Worm (Caenorhabditis elegans) whole organism, midembryonic: ENCODE measurements around the gene F41G4.7.
"Not testable (repeated sequence)": the region's sequence is repeated elsewhere in the genome, so short reads cannot be mapped to it uniquely, and the experiment has no call there.

Experiments
- T22C8.4 ChIP-seq: fragments of 200-800 bp; sonication (Bioruptor generic); IDR thresholded peaks from 2 replicates; pipeline ENCODE4 v1.3.6; 2022; ENCODE audit warnings: missing genetic modification characterization, missing compliant biosample characterization
- cog-1 ChIP-seq: sonication (generic microtip); optimal IDR thresholded peaks from 2 replicates; lab custom pipeline; 2016; ENCODE audit warnings: missing genetic modification characterization, missing compliant biosample characterization
- flt-1 ChIP-seq: fragments of 200-800 bp; sonication (Bioruptor generic); IDR thresholded peaks from 2 replicates; pipeline ENCODE4 v1.3.6; 2022; ENCODE audit warnings: missing genetic modification characterization, missing compliant biosample characterization
- klf-2 ChIP-seq: fragments of 200-800 bp; sonication (Bioruptor generic); conservative IDR thresholded peaks from 2 replicates; pipeline ENCODE4 v1.3.6; 2022; ENCODE audit warnings: missing genetic modification reagents, missing genetic modification characterization, missing compliant biosample characterization
- med-1 ChIP-seq: sonication (generic microtip); optimal IDR thresholded peaks from 2 replicates; lab custom pipeline; 2017; ENCODE audit warnings: missing genetic modification characterization, mild to moderate bottlenecking, missing compliant biosample characterization, antibody characterized with exemption, missing genetic modification reagents; ENCODE audit not compliant: insufficient read depth
- ref-1 ChIP-seq: fragments of 200-800 bp; sonication (Bioruptor generic); conservative IDR thresholded peaks from 2 replicates; pipeline ENCODE4 v1.3.6; 2022; ENCODE audit warnings: missing genetic modification reagents, missing genetic modification characterization, missing compliant biosample characterization
- tab-1 ChIP-seq: fragments of 200-800 bp; sonication (Bioruptor generic); IDR thresholded peaks from 2 replicates; pipeline ENCODE4 v1.3.6; 2022; ENCODE audit warnings: missing genetic modification characterization, missing compliant biosample characterization
- ztf-23 ChIP-seq: fragments of 200-800 bp; sonication (Bioruptor generic); IDR thresholded peaks from 2 replicates; pipeline ENCODE4 v1.3.6; 2022; ENCODE audit warnings: missing genetic modification reagents, missing genetic modification characterization, missing compliant biosample characterization
- ztf-29 ChIP-seq: fragments of 200-800 bp; sonication (Bioruptor generic); IDR thresholded peaks from 2 replicates; pipeline ENCODE4 v1.3.6; 2022; ENCODE audit warnings: missing genetic modification reagents, missing genetic modification characterization, missing compliant biosample characterization

Gene F41G4.7

DNA sequence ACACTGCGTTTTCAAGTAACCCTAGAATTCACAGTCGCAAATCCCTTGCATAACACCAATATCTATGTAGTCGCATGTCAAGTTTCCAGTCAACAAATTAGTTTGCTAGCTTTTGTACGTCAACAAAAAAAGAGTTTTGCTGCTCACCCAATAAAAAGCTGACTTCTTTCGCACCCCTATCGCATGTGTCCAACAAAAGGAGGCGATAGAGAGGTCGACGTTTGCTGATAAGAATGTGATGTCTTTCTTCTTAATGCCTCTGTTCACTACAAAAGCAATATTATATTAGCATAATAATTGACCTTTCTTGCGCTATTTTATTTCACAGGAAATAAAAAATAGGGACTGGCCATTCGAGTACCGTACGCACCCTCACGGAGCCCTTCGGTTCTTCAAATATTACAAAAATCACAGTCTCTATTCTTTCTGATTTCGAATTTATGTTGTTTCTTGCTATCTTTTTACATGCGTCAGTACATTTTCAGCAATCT is 23.8 kb upstream of the F41G4.7 start, which contains the start of gene T20F7.3:
Gene T20F7.3 (plus strand): TSS at position 441 of the 491 bp plus-strand sequence.
- TF ChIP-seq flt-1, result no peak
- no peak for TF ChIP-seq klf-2 (GFP tag; lab: Robert Waterston, UW)
- TF ChIP-seq ztf-23, result no peak
- no peak for TF ChIP-seq ref-1 (GFP tag; lab: Robert Waterston, UW)
- no peak for TF ChIP-seq med-1 (GFP tag; lab: Kevin White, UChicago)
- no peak for TF ChIP-seq cog-1 (tag; lab: Kevin White, UChicago)
- no peak for TF ChIP-seq T22C8.4 (GFP tag; lab: Robert Waterston, UW)
- TF ChIP-seq ztf-29 (GFP tag; lab: Robert Waterston, UW), result no peak
- no peak for TF ChIP-seq tab-1 (GFP tag; lab: Robert Waterston, UW)

DNA sequence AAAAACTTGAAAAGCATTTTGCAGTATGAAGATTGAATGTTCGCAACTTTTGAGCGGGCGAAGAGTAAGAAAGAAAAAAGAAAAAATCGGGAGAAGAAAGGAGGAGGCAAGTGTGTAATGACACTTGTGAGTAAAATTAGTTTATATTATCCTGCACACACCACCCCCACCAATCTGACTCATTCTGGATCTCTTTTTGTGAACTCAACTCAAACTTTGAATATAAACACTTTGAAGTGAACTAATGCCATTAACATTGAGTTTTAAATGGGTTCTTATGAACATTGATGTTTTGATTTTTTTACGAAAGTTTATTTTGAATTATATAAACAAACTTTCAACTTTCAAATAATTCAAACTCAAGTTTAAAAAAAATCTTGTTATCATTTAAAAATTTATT is 8.7 kb upstream of the F41G4.7 start, which contains the start of gene F41G4.8:
Gene F41G4.8 (minus strand): TSS at position 101 of the 400 bp plus-strand sequence.
- no peak for TF ChIP-seq med-1 (GFP tag; lab: Kevin White, UChicago)
- no peak for TF ChIP-seq flt-1
- no peak for TF ChIP-seq ztf-29 (GFP tag; lab: Robert Waterston, UW)
- TF ChIP-seq cog-1 (tag; lab: Kevin White, UChicago), result no peak
- TF ChIP-seq tab-1 (GFP tag; lab: Robert Waterston, UW), result no peak
- no peak for TF ChIP-seq ztf-23
- TF ChIP-seq ref-1 (GFP tag; lab: Robert Waterston, UW), result no peak
- no peak for TF ChIP-seq T22C8.4 (GFP tag; lab: Robert Waterston, UW)
- no peak for TF ChIP-seq klf-2 (GFP tag; lab: Robert Waterston, UW)

DNA sequence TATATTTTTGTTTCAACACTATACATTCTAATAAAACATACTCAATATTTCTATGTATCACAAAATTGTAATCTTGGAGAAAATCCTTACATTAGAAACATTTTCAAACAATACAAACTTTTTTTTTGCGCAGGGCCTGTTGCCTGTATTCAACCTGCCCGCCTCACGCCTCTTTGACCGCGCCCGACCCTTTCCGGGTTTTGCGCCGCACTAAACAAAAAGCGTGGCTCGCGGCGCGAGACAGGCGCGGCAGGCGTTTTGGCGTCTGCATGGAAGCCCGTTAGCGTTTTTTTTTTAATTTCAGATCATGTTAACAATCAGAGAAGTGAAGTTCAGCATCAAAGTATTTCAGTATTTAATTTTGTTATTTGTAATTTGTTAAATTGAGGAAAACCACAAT is 6.7 kb upstream of the F41G4.7 start:
- TF ChIP-seq ref-1 (GFP tag; lab: Robert Waterston, UW) (no peak), cog-1 (tag; lab: Kevin White, UChicago) (no peak), flt-1 (no peak), med-1 (GFP tag; lab: Kevin White, UChicago) (no peak), ztf-23 (no peak)

DNA sequence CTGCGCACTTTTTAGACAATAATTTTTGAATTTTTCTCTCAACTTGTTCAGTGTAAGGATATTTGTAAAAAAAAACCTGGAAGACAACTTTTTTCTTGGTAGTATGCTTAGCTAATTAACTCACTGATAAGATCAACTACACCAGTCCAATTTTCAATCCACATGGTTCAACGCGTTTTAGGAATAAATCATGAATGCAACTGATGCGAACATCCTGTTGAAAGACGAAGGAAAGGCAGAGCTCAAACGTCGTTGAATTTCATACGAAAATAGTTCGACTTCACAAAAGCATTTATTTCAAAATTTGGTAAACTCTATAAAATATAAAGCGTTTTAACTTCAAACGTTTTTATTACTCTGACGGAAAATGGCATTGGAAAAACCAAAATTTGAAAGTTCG is 4.5 kb upstream of the F41G4.7 start, which contains the start of gene dyla-1:
Gene dyla-1 (plus strand): TSS at position 301 of the 400 bp plus-strand sequence.
- TF ChIP-seq flt-1 (no peak), ztf-23 (no peak), med-1 (GFP tag; lab: Kevin White, UChicago) (no peak), klf-2 (GFP tag; lab: Robert Waterston, UW) (no peak), tab-1 (GFP tag; lab: Robert Waterston, UW) (no peak), cog-1 (tag; lab: Kevin White, UChicago) (no peak), T22C8.4 (GFP tag; lab: Robert Waterston, UW) (no peak), ref-1 (GFP tag; lab: Robert Waterston, UW) (no peak), ztf-29 (GFP tag; lab: Robert Waterston, UW) (no peak)

DNA sequence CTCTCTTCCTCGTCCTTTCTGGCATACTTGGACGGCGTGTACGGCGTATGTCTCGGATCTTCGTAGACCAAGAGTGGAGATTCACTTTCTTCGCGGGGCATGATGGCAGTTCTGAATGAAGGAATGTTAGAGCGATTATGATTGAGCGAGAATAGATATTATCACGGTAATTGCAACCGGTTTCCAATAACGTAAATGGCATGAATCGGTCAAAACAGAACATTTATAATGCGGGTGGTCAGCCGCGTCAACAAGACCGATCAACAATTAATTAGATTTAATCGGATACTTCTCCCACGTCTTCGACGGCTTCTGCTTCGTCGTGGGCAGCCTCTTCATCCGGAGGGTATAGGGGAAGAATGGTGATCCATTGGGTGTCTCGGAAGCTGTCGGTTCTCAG is 1.5 kb downstream of the F41G4.7 start, which contains the start of gene F41G4.13:
Gene F41G4.13 (minus strand): TSS at position 101 of the 400 bp plus-strand sequence.
- TF ChIP-seq ztf-23; ref-1 (GFP tag; lab: Robert Waterston, UW); ztf-29 (GFP tag; lab: Robert Waterston, UW): not testable (repeated sequence)

DNA sequence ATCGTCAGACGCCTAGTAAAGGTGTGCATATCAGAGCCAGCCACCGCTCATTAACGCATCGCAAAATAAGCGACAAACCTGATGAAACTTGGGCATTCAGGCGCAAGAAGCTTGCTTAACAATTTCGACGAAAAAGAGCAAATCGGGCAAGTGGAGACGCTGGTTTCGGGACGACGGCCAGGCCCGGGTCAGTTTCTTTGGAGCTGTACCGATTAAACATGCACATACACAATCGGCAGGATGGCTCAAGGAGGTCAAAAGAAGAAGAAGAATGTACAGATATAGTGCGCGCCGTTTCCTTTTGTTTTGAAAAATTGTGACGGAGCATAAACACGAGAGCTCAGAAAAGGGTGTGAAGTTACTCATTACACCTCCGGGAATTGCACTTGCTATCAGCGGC is 9.7 kb downstream of the F41G4.7 start:
- TF ChIP-seq tab-1 (GFP tag; lab: Robert Waterston, UW) (no peak), T22C8.4 (GFP tag; lab: Robert Waterston, UW) (no peak), flt-1 (no peak), cog-1 (tag; lab: Kevin White, UChicago) (no peak), klf-2 (GFP tag; lab: Robert Waterston, UW) (no peak), ztf-29 (GFP tag; lab: Robert Waterston, UW) (no peak), ref-1 (GFP tag; lab: Robert Waterston, UW) (no peak)

DNA sequence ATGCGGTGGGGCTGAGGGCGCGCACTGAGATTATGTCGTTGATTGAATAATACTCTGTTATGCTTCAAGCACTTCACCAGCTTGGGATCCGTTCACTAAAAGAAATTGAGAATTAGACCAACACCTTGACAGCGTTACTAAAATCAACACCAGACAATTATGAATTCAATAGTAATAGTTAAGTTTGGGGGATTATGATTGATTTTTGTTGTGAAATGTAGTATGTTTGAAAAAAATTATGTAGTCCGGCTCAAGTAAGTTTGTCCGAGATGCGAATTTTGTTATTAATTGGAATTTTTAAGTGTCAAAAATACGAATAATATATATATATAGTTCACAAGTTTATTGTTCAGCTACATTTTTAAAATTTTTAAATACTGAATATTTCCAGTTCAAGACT is 10.8 kb downstream of the F41G4.7 start, which contains the start of gene sto-5:
Gene sto-5 (minus strand): TSS at position 101 of the 400 bp plus-strand sequence.
- TF ChIP-seq T22C8.4 (GFP tag; lab: Robert Waterston, UW) (no peak), ztf-29 (GFP tag; lab: Robert Waterston, UW) (no peak), ztf-23 (no peak), klf-2 (GFP tag; lab: Robert Waterston, UW) (no peak), ref-1 (GFP tag; lab: Robert Waterston, UW) (no peak), tab-1 (GFP tag; lab: Robert Waterston, UW) (no peak), cog-1 (tag; lab: Kevin White, UChicago) (no peak), med-1 (GFP tag; lab: Kevin White, UChicago) (no peak), flt-1 (no peak)

DNA sequence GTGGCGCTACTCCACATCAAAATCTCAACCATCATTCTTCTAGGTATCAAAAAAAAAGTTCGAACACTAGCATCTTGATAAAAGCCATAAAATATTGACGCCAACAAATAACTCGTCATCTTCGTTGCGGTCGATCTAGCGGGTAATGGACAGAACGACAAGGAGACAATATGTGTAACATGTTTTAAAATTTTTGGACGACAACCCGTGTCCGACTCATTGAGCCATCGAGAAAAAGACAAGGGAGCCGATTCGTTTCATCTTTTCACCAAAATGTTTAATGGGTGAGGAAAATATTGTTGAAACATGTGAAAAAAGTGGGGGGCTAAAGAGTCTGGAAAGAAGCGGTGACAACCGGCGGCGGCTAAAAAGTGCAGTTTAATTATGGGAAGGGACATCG is 14.7 kb downstream of the F41G4.7 start:
- TF ChIP-seq T22C8.4 (GFP tag; lab: Robert Waterston, UW) (no peak), klf-2 (GFP tag; lab: Robert Waterston, UW) (no peak), med-1 (GFP tag; lab: Kevin White, UChicago) (no peak), cog-1 (tag; lab: Kevin White, UChicago) (no peak), ztf-29 (GFP tag; lab: Robert Waterston, UW) (no peak), tab-1 (GFP tag; lab: Robert Waterston, UW) (no peak), ref-1 (GFP tag; lab: Robert Waterston, UW) (no peak), flt-1 (no peak)

DNA sequence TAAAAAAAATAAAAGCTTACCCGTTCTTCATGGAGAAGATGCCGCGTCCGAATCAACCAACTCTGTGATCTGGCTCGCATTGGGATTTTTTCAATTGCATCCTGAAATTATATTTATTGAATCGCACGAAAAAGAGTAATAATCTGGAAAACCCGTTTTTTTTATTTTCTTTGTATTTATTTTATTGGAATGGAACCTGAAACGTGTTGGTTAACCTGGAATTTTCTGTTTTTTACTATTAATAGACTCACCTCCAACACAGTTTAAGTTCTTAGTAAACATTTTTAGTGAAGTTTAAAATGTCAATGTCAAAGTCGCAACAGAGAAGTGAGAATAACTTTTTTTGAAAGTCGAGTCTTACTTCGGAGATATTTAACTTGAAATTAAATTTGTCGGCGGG is 17.9 kb downstream of the F41G4.7 start:
- no peak for TF ChIP-seq T22C8.4 (GFP tag; lab: Robert Waterston, UW)
- no peak for TF ChIP-seq ztf-29 (GFP tag; lab: Robert Waterston, UW)
- no peak for TF ChIP-seq klf-2 (GFP tag; lab: Robert Waterston, UW)
- no peak for TF ChIP-seq cog-1 (tag; lab: Kevin White, UChicago)
- TF ChIP-seq flt-1, result no peak
- TF ChIP-seq ztf-23, result no peak
- TF ChIP-seq tab-1 (GFP tag; lab: Robert Waterston, UW), result no peak
- TF ChIP-seq med-1 (GFP tag; lab: Kevin White, UChicago), result no peak
- no peak for TF ChIP-seq ref-1 (GFP tag; lab: Robert Waterston, UW)
